Fruit fly (Drosophila melanogaster) whole organism, adult: ENCODE data around the gene CycE.

Experiments used
- CG11617 ChIP-seq: fragments of 200-800 bp; sonication (Bioruptor generic); optimal IDR thresholded peaks from 2 replicates; lab custom pipeline; 2017; ENCODE audit warnings: mild to moderate bottlenecking, missing biosample characterization, missing genetic modification reagents, missing genetic modification characterization
- CG12768 ChIP-seq: fragments of 200-800 bp; sonication (Bioruptor generic); optimal IDR thresholded peaks from 2 replicates; lab custom pipeline; 2017; ENCODE audit warnings: missing biosample characterization, missing genetic modification characterization, mild to moderate bottlenecking, moderate library complexity, missing genetic modification reagents
- CG14711 ChIP-seq: fragments of 200-800 bp; sonication (Bioruptor generic); optimal IDR thresholded peaks from 2 replicates; lab custom pipeline; 2018; ENCODE audit warnings: missing biosample characterization, mild to moderate bottlenecking, missing genetic modification characterization, moderate library complexity
- CG1620 ChIP-seq: fragments of 200-800 bp; sonication (Bioruptor generic); optimal IDR thresholded peaks from 2 replicates; lab custom pipeline; 2016; ENCODE audit warnings: missing biosample characterization, missing genetic modification characterization
- CG33017 ChIP-seq: fragments of 200-800 bp; sonication (Bioruptor generic); optimal IDR thresholded peaks from 2 replicates; lab custom pipeline; 2018; ENCODE audit warnings: missing biosample characterization, mild to moderate bottlenecking, missing genetic modification characterization, moderate library complexity
- CG5204 ChIP-seq: fragments of 200-800 bp; sonication (Bioruptor generic); optimal IDR thresholded peaks from 2 replicates; lab custom pipeline; 2016; ENCODE audit warnings: missing biosample characterization, missing genetic modification characterization
- CG7045 ChIP-seq: fragments of 200-800 bp; sonication (Bioruptor generic); optimal IDR thresholded peaks from 2 replicates; lab custom pipeline; 2017; ENCODE audit warnings: missing biosample characterization, mild to moderate bottlenecking, missing genetic modification characterization
- CG7101 ChIP-seq: fragments of 200-800 bp; sonication (Bioruptor generic); optimal IDR thresholded peaks from 2 replicates; lab custom pipeline; 2018; ENCODE audit warnings: missing biosample characterization, mild to moderate bottlenecking, missing genetic modification characterization, moderate library complexity
- Clk ChIP-seq: fragments of 200-800 bp; sonication (Bioruptor generic); optimal IDR thresholded peaks from 2 replicates; lab custom pipeline; 2017; ENCODE audit warnings: missing biosample characterization, missing genetic modification characterization
- Crg-1 ChIP-seq: fragments of 200-800 bp; sonication (Bioruptor generic); optimal IDR thresholded peaks from 2 replicates; lab custom pipeline; 2016; ENCODE audit warnings: missing biosample characterization, missing genetic modification characterization
- Hr96 ChIP-seq: fragments of 200-800 bp; sonication (Bioruptor generic); optimal IDR thresholded peaks from 2 replicates; lab custom pipeline; 2016; ENCODE audit warnings: missing biosample characterization, missing genetic modification characterization
- Mnt ChIP-seq: fragments of 200-800 bp; sonication (Bioruptor generic); optimal IDR thresholded peaks from 2 replicates; lab custom pipeline; 2016; ENCODE audit warnings: missing biosample characterization, mild to moderate bottlenecking, missing genetic modification characterization
- bab1 ChIP-seq: fragments of 200-800 bp; sonication (Bioruptor generic); optimal IDR thresholded peaks from 3 replicates; lab custom pipeline; 2019; ENCODE audit warnings: missing biosample characterization, mild to moderate bottlenecking, missing genetic modification characterization, moderate library complexity
- cic ChIP-seq: fragments of 200-800 bp; sonication (Bioruptor generic); optimal IDR thresholded peaks from 2 replicates; lab custom pipeline; 2017; ENCODE audit warnings: missing biosample characterization, mild to moderate bottlenecking, missing genetic modification characterization, moderate library complexity
- cnc ChIP-seq, 2 experiments: fragments of >200 bp; optimal IDR thresholded peaks; 2 replicates each; lab custom pipeline; 2017
- kay ChIP-seq: fragments of 200-800 bp; sonication (Bioruptor generic); peaks from one replicate; lab custom pipeline; 2016; ENCODE audit warnings: missing biosample characterization, missing genetic modification characterization, borderline replicate concordance
- ovo ChIP-seq: fragments of 200-800 bp; sonication (Bioruptor generic); optimal IDR thresholded peaks from 2 replicates; lab custom pipeline; 2016; ENCODE audit warnings: missing biosample characterization, missing genetic modification characterization
- pad ChIP-seq: fragments of 200-800 bp; sonication (Bioruptor generic); optimal IDR thresholded peaks from 3 replicates; lab custom pipeline; 2017; ENCODE audit warnings: missing biosample characterization, missing genetic modification characterization, mild to moderate bottlenecking, moderate library complexity, missing genetic modification reagents
- tj ChIP-seq: fragments of 200-800 bp; sonication (Bioruptor generic); optimal IDR thresholded peaks from 3 replicates; lab custom pipeline; 2017; ENCODE audit warnings: missing biosample characterization, mild to moderate bottlenecking, missing genetic modification characterization, moderate library complexity
- toe ChIP-seq: fragments of 200-800 bp; sonication (Bioruptor generic); optimal IDR thresholded peaks from 2 replicates; lab custom pipeline; 2016; ENCODE audit warnings: missing biosample characterization, missing genetic modification characterization

The CycE gene

dm6 chr2L:15747394-15748260 is at the start of gene CycE:
CycE (minus strand) TSS chr2L:15748150.
- no peak for TF ChIP-seq Clk
- TF ChIP-seq cic (GFP tag; lab: Kevin White, UChicago), result no peak
- TF ChIP-seq CG12768, result peak; percentile 5
- TF ChIP-seq ovo (GFP tag; lab: Kevin White, UChicago), result no peak
- TF ChIP-seq toe (GFP tag; lab: Kevin White, UChicago), result no peak
- TF ChIP-seq CG14711 (tag; lab: Kevin White, UChicago), result no peak
- peak; percentile 0 for TF ChIP-seq bab1 (GFP tag; lab: Kevin White, UChicago)
- no peak for TF ChIP-seq CG33017 (tag; lab: Kevin White, UChicago)
- TF ChIP-seq kay (GFP tag; lab: Kevin White, UChicago), result no peak

dm6 chr2L:15796300-15796699 is 48.4 kb upstream of the CycE start:
- TF ChIP-seq Hr96, result no peak
- no peak for TF ChIP-seq pad (GFP tag; lab: Kevin White, UChicago)
- no peak for TF ChIP-seq toe (GFP tag; lab: Kevin White, UChicago)
- TF ChIP-seq CG11617 (GFP tag; lab: Kevin White, UChicago), result no peak
- TF ChIP-seq CG5204 (GFP tag; lab: Kevin White, UChicago), result no peak
- TF ChIP-seq cic (GFP tag; lab: Kevin White, UChicago), result no peak
- TF ChIP-seq Mnt, result no peak
- TF ChIP-seq CG7101, result no peak
- TF ChIP-seq CG7045 (GFP tag; lab: Kevin White, UChicago), result no peak
- TF ChIP-seq Crg-1, result no peak
- no peak for TF ChIP-seq CG33017 (tag; lab: Kevin White, UChicago)
- no peak for TF ChIP-seq CG12768
- TF ChIP-seq CG14711 (tag; lab: Kevin White, UChicago), result no peak

dm6 chr2L:15783785-15784184 is 35.8 kb upstream of the CycE start, which contains the start of gene t-Grip91:
t-Grip91 (plus strand) TSS chr2L:15784085.
- TF ChIP-seq toe (GFP tag; lab: Kevin White, UChicago) (no peak), CG33017 (tag; lab: Kevin White, UChicago) (no peak), pad (GFP tag; lab: Kevin White, UChicago) (no peak), cic (GFP tag; lab: Kevin White, UChicago) (no peak), CG7045 (GFP tag; lab: Kevin White, UChicago) (no peak), CG14711 (tag; lab: Kevin White, UChicago) (no peak), cnc (optimal IDR thresholded peaks at IDR 0.05; lab: Kevin White, UChicago) (no peak), CG11617 (GFP tag; lab: Kevin White, UChicago) (no peak), tj (no peak), Crg-1 (no peak)

- TF ChIP-seq CG12768 (no peak), CG1620 (GFP tag; lab: Kevin White, UChicago) (no peak), CG7101 (no peak)
Observed at dm6 chr2L:15782996-15783395, 35.0 kb upstream of the CycE start.

dm6 chr2L:15776752-15777151 is 28.8 kb upstream of the CycE start, which contains the start of gene CG43760:
CG43760 (minus strand) TSS chr2L:15776852.
- no peak for TF ChIP-seq CG33017 (tag; lab: Kevin White, UChicago)
- TF ChIP-seq kay (GFP tag; lab: Kevin White, UChicago), result no peak
- TF ChIP-seq bab1 (GFP tag; lab: Kevin White, UChicago), result no peak
- TF ChIP-seq CG7045 (GFP tag; lab: Kevin White, UChicago), result no peak
- TF ChIP-seq ovo (GFP tag; lab: Kevin White, UChicago), result no peak

dm6 chr2L:15773013-15773412 is 25.1 kb upstream of the CycE start, which contains the start of gene CG31826:
CG31826 (minus strand) TSS chr2L:15773113.
- TF ChIP-seq cnc (optimal IDR thresholded peaks at IDR 0.05; lab: Kevin White, UChicago), result no peak
- no peak for TF ChIP-seq tj
- no peak for TF ChIP-seq Mnt
- TF ChIP-seq Hr96, result no peak
- TF ChIP-seq kay (GFP tag; lab: Kevin White, UChicago), result no peak
- no peak for TF ChIP-seq CG5204 (GFP tag; lab: Kevin White, UChicago)
- TF ChIP-seq toe (GFP tag; lab: Kevin White, UChicago), result no peak
- no peak for TF ChIP-seq CG1620 (GFP tag; lab: Kevin White, UChicago)
- no peak for TF ChIP-seq ovo (GFP tag; lab: Kevin White, UChicago)
- no peak for TF ChIP-seq CG12768

- TF ChIP-seq CG14711 (tag; lab: Kevin White, UChicago) (no peak), kay (GFP tag; lab: Kevin White, UChicago) (peak; percentile 22)
Observed at dm6 chr2L:15770978-15771377, 23.0 kb upstream of the CycE start, which contains the start of gene Ku80. Ku80 (minus strand) TSS chr2L:15771159.
